Worm (Caenorhabditis elegans): ENCODE data around the gene mig-6.

ce11 chrV:7863020-7863523, 36.1 kb downstream of the mig-6 start, which contains the start of gene C37C3.10:
- TF ChIP-seq hsf-1 (GFP tag; IDR thresholded peaks at IDR 0.05) (no peak), ama-1 (optimal IDR thresholded peaks at IDR 0.05) (no peak), ama-1 (GFP tag; optimal IDR thresholded peaks at IDR 0.05) (no peak), sea-2 (GFP tag; IDR thresholded peaks at IDR 0.05) (no peak)

All from whole organism, young adult.